Worm (Caenorhabditis elegans): Measurements from ENCODE around the gene C07B5.2.

- no peak for TF ChIP-seq him-1 (tag; optimal IDR thresholded peaks at IDR 0.05)
- TF ChIP-seq W03F9.2 (tag; optimal IDR thresholded peaks at IDR 0.05) = no peak
These were observed 35.4 kb upstream of the C07B5.2 start for ce11 chrX:9552404-9552803.
